Worm (Caenorhabditis elegans) whole organism, early embryonic: ENCODE measurements around the gene rin-1.

Experiments
- ama-1 ChIP-seq: fragments of 150-350 bp; optimal IDR thresholded peaks from 2 replicates; lab custom pipeline; 2014
- ceh-36 ChIP-seq: sonication (generic microtip); optimal IDR thresholded peaks from 2 replicates; lab custom pipeline; 2016; ENCODE audit warnings: missing genetic modification characterization, inconsistent platforms, missing compliant biosample characterization
- ets-7 ChIP-seq: sonication (generic microtip); optimal IDR thresholded peaks from 2 replicates; lab custom pipeline; 2016; ENCODE audit warnings: missing genotype, missing genetic modification characterization, missing compliant biosample characterization
- flt-1 ChIP-seq: fragments of 200-800 bp; sonication (Bioruptor generic); IDR thresholded peaks from 2 replicates; pipeline ENCODE4 v1.3.6; 2022; ENCODE audit warnings: missing genetic modification characterization, missing compliant biosample characterization
- hmbx-1 ChIP-seq: sonication (generic microtip); optimal IDR thresholded peaks from 2 replicates; lab custom pipeline; 2016; ENCODE audit warnings: mild to moderate bottlenecking, missing genetic modification characterization, missing compliant biosample characterization
- pes-1 ChIP-seq: fragments of 200-800 bp; sonication (Bioruptor generic); IDR thresholded peaks from 2 replicates; pipeline ENCODE4 v1.3.6; 2022; ENCODE audit warnings: missing genetic modification reagents, missing genetic modification characterization, missing compliant biosample characterization
- sea-1 ChIP-seq: fragments of 200-800 bp; sonication (Bioruptor generic); conservative IDR thresholded peaks from 2 replicates; pipeline ENCODE4 v1.3.6; 2022; ENCODE audit warnings: missing genetic modification characterization, missing compliant biosample characterization
- tbx-11 ChIP-seq: fragments of 200-800 bp; sonication (Bioruptor generic); IDR thresholded peaks from 2 replicates; pipeline ENCODE4 v1.3.6; 2022; ENCODE audit warnings: missing genetic modification characterization, missing compliant biosample characterization

DNA sequence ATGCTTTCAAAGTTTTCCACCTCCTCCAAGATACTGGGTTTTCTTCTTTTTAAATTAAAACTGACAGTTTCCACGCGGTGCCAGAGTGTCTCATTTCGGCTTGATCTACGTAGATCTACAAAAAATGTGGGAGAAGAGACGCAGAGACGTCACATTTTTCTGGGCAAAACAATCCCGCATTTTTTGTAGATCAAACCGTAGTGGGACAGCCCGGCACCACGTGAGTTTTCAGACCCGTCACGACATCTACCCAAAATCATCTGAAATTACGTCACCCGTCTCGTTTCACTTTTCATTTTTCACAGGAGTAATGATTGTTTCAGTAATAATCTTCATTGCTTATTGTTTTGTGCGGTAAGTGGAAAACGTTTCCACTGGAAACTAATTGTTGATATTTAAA, 13.0 kb upstream of the rin-1 start:
- TF ChIP-seq sea-1 (GFP tag; lab: Robert Waterston, UW) = no peak
- TF ChIP-seq ama-1 (lab: Kevin White, UChicago) = no peak
- TF ChIP-seq pes-1 = no peak
- TF ChIP-seq ceh-36 (tag; lab: Kevin White, UChicago) = no peak
- TF ChIP-seq flt-1 (GFP tag; lab: Robert Waterston, UW) = no peak
- no peak for TF ChIP-seq ets-7 (tag; lab: Kevin White, UChicago)
- TF ChIP-seq tbx-11 = no peak
- no peak for TF ChIP-seq hmbx-1 (tag; lab: Kevin White, UChicago)
